Worm (Caenorhabditis elegans): ENCODE results near the gene clec-60.

clec-60 gene

ce11 chrII:10516375-10516774 lies 34.7 kb upstream of the clec-60 start:
- TF ChIP-seq tab-1 (GFP tag; IDR thresholded peaks at IDR 0.05) (no peak), klf-2 (GFP tag; conservative IDR thresholded peaks at IDR 0.05) (no peak), flt-1 (GFP tag; IDR thresholded peaks at IDR 0.05) (no peak), ref-1 (GFP tag; conservative IDR thresholded peaks at IDR 0.05) (no peak), cog-1 (tag; optimal IDR thresholded peaks at IDR 0.05) (no peak), T22C8.4 (GFP tag; IDR thresholded peaks at IDR 0.05) (no peak), med-1 (GFP tag; optimal IDR thresholded peaks at IDR 0.05; ENCODE audit: insufficient read depth) (no peak), ztf-23 (GFP tag; IDR thresholded peaks at IDR 0.05) (no peak), ztf-29 (GFP tag; IDR thresholded peaks at IDR 0.05) (no peak)

- TF ChIP-seq flt-1 (GFP tag; IDR thresholded peaks at IDR 0.05) (no peak), ztf-23 (GFP tag; IDR thresholded peaks at IDR 0.05) (no peak), T22C8.4 (GFP tag; IDR thresholded peaks at IDR 0.05) (no peak), ref-1 (GFP tag; conservative IDR thresholded peaks at IDR 0.05) (no peak), tab-1 (GFP tag; IDR thresholded peaks at IDR 0.05) (no peak), med-1 (GFP tag; optimal IDR thresholded peaks at IDR 0.05; ENCODE audit: insufficient read depth) (no peak), ztf-29 (GFP tag; IDR thresholded peaks at IDR 0.05) (no peak), cog-1 (tag; optimal IDR thresholded peaks at IDR 0.05) (no peak), klf-2 (GFP tag; conservative IDR thresholded peaks at IDR 0.05) (no peak)
Measured at ce11 chrII:10515422-10515821, 33.7 kb upstream of the clec-60 start.

DNA sequence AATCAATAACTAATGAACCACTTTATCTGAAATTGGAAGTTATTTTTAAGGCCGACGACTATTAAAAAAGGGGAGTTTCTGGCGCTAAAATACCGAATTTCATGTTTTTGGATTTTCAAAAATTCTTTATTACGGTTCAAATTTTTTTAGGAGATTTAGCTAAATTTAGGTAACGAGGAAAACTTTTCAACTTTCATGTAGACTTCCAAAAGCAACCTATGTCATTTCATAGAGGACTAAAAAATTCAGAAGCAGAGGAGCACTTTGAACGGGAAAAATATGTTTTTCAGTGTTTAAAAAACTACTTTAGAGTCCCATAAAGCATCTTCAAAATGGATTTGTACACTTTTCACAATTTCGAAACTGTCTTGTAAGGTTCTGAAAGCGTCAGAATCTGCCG lies 31.7 kb upstream of the clec-60 start:
- TF ChIP-seq ref-1 (GFP tag; conservative IDR thresholded peaks at IDR 0.05) = no peak
- no peak for TF ChIP-seq ztf-23 (GFP tag; IDR thresholded peaks at IDR 0.05)
- TF ChIP-seq ztf-29 (GFP tag; IDR thresholded peaks at IDR 0.05) = no peak
- no peak for TF ChIP-seq tab-1 (GFP tag; IDR thresholded peaks at IDR 0.05)
- TF ChIP-seq med-1 (GFP tag; optimal IDR thresholded peaks at IDR 0.05; ENCODE audit: insufficient read depth) = no peak
- TF ChIP-seq flt-1 (GFP tag; IDR thresholded peaks at IDR 0.05) = no peak
- no peak for TF ChIP-seq cog-1 (tag; optimal IDR thresholded peaks at IDR 0.05)
- no peak for TF ChIP-seq T22C8.4 (GFP tag; IDR thresholded peaks at IDR 0.05)
- no peak for TF ChIP-seq klf-2 (GFP tag; conservative IDR thresholded peaks at IDR 0.05)

- TF ChIP-seq cog-1 (tag; optimal IDR thresholded peaks at IDR 0.05) (no peak), ref-1 (GFP tag; conservative IDR thresholded peaks at IDR 0.05) (no peak), flt-1 (GFP tag; IDR thresholded peaks at IDR 0.05) (no peak), ztf-29 (GFP tag; IDR thresholded peaks at IDR 0.05) (no peak), klf-2 (GFP tag; conservative IDR thresholded peaks at IDR 0.05) (no peak), T22C8.4 (GFP tag; IDR thresholded peaks at IDR 0.05) (no peak)
Measured at ce11 chrII:10510242-10510641, 28.6 kb upstream of the clec-60 start, which contains the start of gene F59B10.3. TSS of gene F59B10.3 (plus strand) at chrII:10510542.

- no peak for TF ChIP-seq ztf-29 (GFP tag; IDR thresholded peaks at IDR 0.05)
- no peak for TF ChIP-seq flt-1 (GFP tag; IDR thresholded peaks at IDR 0.05)
- no peak for TF ChIP-seq T22C8.4 (GFP tag; IDR thresholded peaks at IDR 0.05)
- TF ChIP-seq tab-1 (GFP tag; IDR thresholded peaks at IDR 0.05) = no peak
- no peak for TF ChIP-seq klf-2 (GFP tag; conservative IDR thresholded peaks at IDR 0.05)
- TF ChIP-seq med-1 (GFP tag; optimal IDR thresholded peaks at IDR 0.05; ENCODE audit: insufficient read depth) = no peak
- TF ChIP-seq cog-1 (tag; optimal IDR thresholded peaks at IDR 0.05) = no peak
- no peak for TF ChIP-seq ref-1 (GFP tag; conservative IDR thresholded peaks at IDR 0.05)
- TF ChIP-seq ztf-23 (GFP tag; IDR thresholded peaks at IDR 0.05) = no peak
Measured at ce11 chrII:10509746-10510145, 28.1 kb upstream of the clec-60 start, which contains the start of gene F59B10.2. TSS of gene F59B10.2 (minus strand) at chrII:10509846.

ce11 chrII:10507906-10508305 lies 26.2 kb upstream of the clec-60 start:
- TF ChIP-seq ztf-29 (GFP tag; IDR thresholded peaks at IDR 0.05) (no peak), med-1 (GFP tag; optimal IDR thresholded peaks at IDR 0.05; ENCODE audit: insufficient read depth) (no peak)

- no peak for TF ChIP-seq ztf-29 (GFP tag; IDR thresholded peaks at IDR 0.05)
- no peak for TF ChIP-seq ref-1 (GFP tag; conservative IDR thresholded peaks at IDR 0.05)
- no peak for TF ChIP-seq ztf-23 (GFP tag; IDR thresholded peaks at IDR 0.05)
- TF ChIP-seq cog-1 (tag; optimal IDR thresholded peaks at IDR 0.05) = no peak
- no peak for TF ChIP-seq klf-2 (GFP tag; conservative IDR thresholded peaks at IDR 0.05)
Measured at ce11 chrII:10505949-10506348, 24.3 kb upstream of the clec-60 start.

DNA sequence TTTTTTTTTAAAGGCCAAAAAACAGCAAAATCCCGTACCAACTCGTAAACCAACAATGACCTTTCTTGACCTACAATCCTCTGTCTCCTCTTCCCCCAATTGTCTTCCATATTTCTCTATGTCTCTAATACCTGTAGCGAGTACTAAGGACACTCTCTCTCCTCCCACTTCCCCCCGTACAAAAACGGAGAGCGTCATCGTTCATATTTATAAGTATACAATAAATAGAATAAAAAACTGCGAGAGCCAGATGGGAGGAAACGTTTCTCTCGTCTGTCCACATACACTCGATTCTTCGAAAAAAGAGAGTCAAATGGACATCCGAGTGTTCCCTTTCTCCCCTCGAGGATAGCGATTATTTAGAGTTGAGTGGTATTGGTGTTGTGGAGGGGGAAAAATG lies 23.1 kb upstream of the clec-60 start:
- TF ChIP-seq med-1 (GFP tag; optimal IDR thresholded peaks at IDR 0.05; ENCODE audit: insufficient read depth) (no peak), flt-1 (GFP tag; IDR thresholded peaks at IDR 0.05) (no peak), cog-1 (tag; optimal IDR thresholded peaks at IDR 0.05) (no peak), T22C8.4 (GFP tag; IDR thresholded peaks at IDR 0.05) (no peak), ztf-29 (GFP tag; IDR thresholded peaks at IDR 0.05) (no peak), klf-2 (GFP tag; conservative IDR thresholded peaks at IDR 0.05) (no peak), ref-1 (GFP tag; conservative IDR thresholded peaks at IDR 0.05) (no peak), tab-1 (GFP tag; IDR thresholded peaks at IDR 0.05) (no peak), ztf-23 (GFP tag; IDR thresholded peaks at IDR 0.05) (no peak)

ce11 chrII:10502491-10503063 lies 20.9 kb upstream of the clec-60 start, which contains the start of gene myrf-1:
TSS of gene myrf-1 (minus strand) at chrII:10502541.
- TF ChIP-seq klf-2 (GFP tag; conservative IDR thresholded peaks at IDR 0.05) (no peak), tab-1 (GFP tag; IDR thresholded peaks at IDR 0.05) (0 out of 2 replicates have a peak, but pooled peaks have one; percentile 67), flt-1 (GFP tag; IDR thresholded peaks at IDR 0.05) (0 out of 2 replicates have a peak, but pooled peaks have one; percentile 6), ztf-29 (GFP tag; IDR thresholded peaks at IDR 0.05) (no peak), T22C8.4 (GFP tag; IDR thresholded peaks at IDR 0.05) (no peak), cog-1 (tag; optimal IDR thresholded peaks at IDR 0.05) (peak; percentile 72), ref-1 (GFP tag; conservative IDR thresholded peaks at IDR 0.05) (no peak), ztf-23 (GFP tag; IDR thresholded peaks at IDR 0.05) (peak; percentile 56; the same call in 1 of the 2 replicates), med-1 (GFP tag; optimal IDR thresholded peaks at IDR 0.05; ENCODE audit: insufficient read depth) (no peak)

DNA sequence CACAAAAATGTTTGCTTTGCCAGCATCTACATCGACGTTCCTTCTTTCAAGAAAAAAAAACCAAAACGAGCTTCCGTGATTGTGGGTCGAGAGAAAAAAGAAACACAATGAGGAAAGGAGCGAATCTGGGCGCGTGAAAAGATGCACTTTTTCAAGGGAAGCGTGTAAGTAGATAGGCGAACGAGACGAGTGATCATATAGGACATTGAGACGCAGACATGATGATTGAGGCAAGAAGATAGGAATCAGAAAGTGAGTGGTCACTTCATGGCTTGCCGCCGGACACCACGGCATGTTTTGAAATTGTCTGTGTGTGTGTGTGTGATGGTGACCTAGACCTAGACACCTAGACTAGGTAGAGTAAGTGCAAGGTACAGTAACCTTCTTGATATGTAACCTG lies 19.9 kb upstream of the clec-60 start:
- TF ChIP-seq ztf-23 (GFP tag; IDR thresholded peaks at IDR 0.05) (no peak), ztf-29 (GFP tag; IDR thresholded peaks at IDR 0.05) (no peak), cog-1 (tag; optimal IDR thresholded peaks at IDR 0.05) (no peak), T22C8.4 (GFP tag; IDR thresholded peaks at IDR 0.05) (no peak), tab-1 (GFP tag; IDR thresholded peaks at IDR 0.05) (no peak), med-1 (GFP tag; optimal IDR thresholded peaks at IDR 0.05; ENCODE audit: insufficient read depth) (no peak), ref-1 (GFP tag; conservative IDR thresholded peaks at IDR 0.05) (no peak), klf-2 (GFP tag; conservative IDR thresholded peaks at IDR 0.05) (no peak), flt-1 (GFP tag; IDR thresholded peaks at IDR 0.05) (no peak)

Measured in whole organism, midembryonic.